Fruit fly (Drosophila melanogaster) whole organism, pupa: ENCODE data around the gene CG43403.

Experiments
- CG13204 ChIP-seq: fragments of 200-800 bp; sonication (Bioruptor generic); optimal IDR thresholded peaks from 2 replicates; lab custom pipeline; 2018; ENCODE audit warnings: missing biosample characterization, mild to moderate bottlenecking, missing genetic modification characterization, moderate library complexity
- CG14655 ChIP-seq: fragments of 200-800 bp; sonication (Bioruptor generic); optimal IDR thresholded peaks from 3 replicates; lab custom pipeline; 2017; ENCODE audit warnings: mild to moderate bottlenecking, missing biosample characterization, missing genetic modification reagents, missing genetic modification characterization
- CG15710 ChIP-seq: fragments of 200-800 bp; sonication (Bioruptor generic); optimal IDR thresholded peaks from 2 replicates; lab custom pipeline; 2018; ENCODE audit warnings: missing biosample characterization, mild to moderate bottlenecking, missing genetic modification characterization, moderate library complexity
- CG34367 ChIP-seq: fragments of 200-800 bp; sonication (Bioruptor generic); optimal IDR thresholded peaks from 2 replicates; lab custom pipeline; 2018; ENCODE audit warnings: missing biosample characterization, mild to moderate bottlenecking, missing genetic modification characterization
- CG4496 ChIP-seq: fragments of 200-800 bp; sonication (Bioruptor generic); IDR thresholded peaks from 3 replicates; pipeline ENCODE4 v1.3.6; 2022; ENCODE audit warnings: missing biosample characterization, missing genetic modification characterization
- CG8159 ChIP-seq: fragments of 200-800 bp; sonication (Bioruptor generic); optimal IDR thresholded peaks from 3 replicates; lab custom pipeline; 2018; ENCODE audit warnings: missing biosample characterization, mild to moderate bottlenecking, missing genetic modification characterization, moderate library complexity
- CG8301 ChIP-seq: fragments of 200-800 bp; sonication (Bioruptor generic); optimal IDR thresholded peaks from 2 replicates; lab custom pipeline; 2018; ENCODE audit warnings: missing biosample characterization, mild to moderate bottlenecking, missing genetic modification characterization
- D1 ChIP-seq: fragments of 200-800 bp; sonication (Bioruptor generic); optimal IDR thresholded peaks from 2 replicates; lab custom pipeline; 2018; ENCODE audit warnings: missing biosample characterization, mild to moderate bottlenecking, missing genetic modification characterization, moderate library complexity
- EcR ChIP-seq: fragments of 200-800 bp; sonication (Bioruptor generic); optimal IDR thresholded peaks from 3 replicates; lab custom pipeline; 2019; ENCODE audit warnings: missing biosample characterization, missing genetic modification characterization, mild to moderate bottlenecking, moderate library complexity, missing genetic modification reagents
- Ets98B ChIP-seq: fragments of 200-800 bp; sonication (Bioruptor generic); IDR thresholded peaks from 2 replicates; pipeline ENCODE4 v1.3.6; 2022; ENCODE audit warnings: missing biosample characterization, missing genetic modification characterization
- Pif1B ChIP-seq: fragments of 200-800 bp; sonication (Bioruptor generic); optimal IDR thresholded peaks from 3 replicates; lab custom pipeline; 2016; ENCODE audit warnings: missing biosample characterization, missing genetic modification characterization
- Snoo ChIP-seq: fragments of 200-800 bp; sonication (Bioruptor generic); optimal IDR thresholded peaks from 3 replicates; lab custom pipeline; 2017; ENCODE audit warnings: missing biosample characterization, mild to moderate bottlenecking, missing genetic modification characterization, inconsistent platforms
- fd96Ca ChIP-seq: fragments of 200-800 bp; sonication (Bioruptor generic); IDR thresholded peaks from 3 replicates; pipeline ENCODE4 v1.3.6; 2022; ENCODE audit warnings: missing biosample characterization, missing genetic modification characterization
- gl ChIP-seq: fragments of 200-800 bp; sonication (Bioruptor generic); optimal IDR thresholded peaks from 2 replicates; lab custom pipeline; 2018; ENCODE audit warnings: missing biosample characterization, mild to moderate bottlenecking, missing genetic modification characterization

DNA sequence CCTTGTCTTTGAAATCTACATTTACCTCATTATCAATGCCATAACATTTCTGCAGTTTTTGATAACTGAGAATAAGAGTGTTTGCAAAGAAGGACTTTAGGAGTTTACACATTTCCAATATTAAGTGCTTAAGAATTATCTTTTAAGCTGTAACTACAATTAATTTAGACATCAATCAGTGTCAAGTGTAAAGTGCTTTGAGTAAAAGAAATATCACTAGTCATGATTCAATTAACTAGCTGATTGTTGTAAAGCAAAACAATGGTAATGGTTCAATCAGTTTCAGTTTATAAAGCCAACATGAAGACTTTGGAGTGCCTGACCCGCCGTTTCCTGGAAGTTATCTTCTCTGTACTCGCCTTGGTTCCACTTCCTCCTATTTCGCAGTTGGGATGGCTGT lies 49.5 kb downstream of the CG43403 start, which contains the start of gene Gr23a:
- TF ChIP-seq CG34367 = no peak
- TF ChIP-seq Snoo (tag; lab: Kevin White, UChicago) = no peak
- no peak for TF ChIP-seq CG8159 (tag; lab: Kevin White, UChicago)
- TF ChIP-seq CG8301 (tag; lab: Kevin White, UChicago) = no peak
- TF ChIP-seq EcR (GFP tag; lab: Kevin White, UChicago) = no peak
- TF ChIP-seq Ets98B = no peak
- TF ChIP-seq CG4496 (GFP tag; lab: Robert Waterston, UW) = no peak
- TF ChIP-seq Pif1B (GFP tag; lab: Kevin White, UChicago) = no peak
- no peak for TF ChIP-seq CG13204
- no peak for TF ChIP-seq CG14655 (GFP tag; lab: Kevin White, UChicago)
- no peak for TF ChIP-seq gl (tag; lab: Kevin White, UChicago)
- TF ChIP-seq fd96Ca (GFP tag; lab: Robert Waterston, UW) = no peak
- no peak for TF ChIP-seq D1
- TF ChIP-seq CG15710 (tag; lab: Kevin White, UChicago) = no peak
